Worm (Caenorhabditis elegans): ENCODE data around the gene twk-32.

twk-32 gene

ce11 chrV:13850170-13850569 is 53.7 kb downstream of the twk-32 start, which contains the start of gene hpx-2:
Gene hpx-2, plus strand, starts transcription at chrV:13850470.
- no peak for TF ChIP-seq ets-4 (tag; optimal IDR thresholded peaks at IDR 0.05)
- no peak for TF ChIP-seq ceh-19 (GFP tag; optimal IDR thresholded peaks at IDR 0.05)
- no peak for TF ChIP-seq K02D7.2 (tag; optimal IDR thresholded peaks at IDR 0.05)
- TF ChIP-seq hlh-15 (tag; optimal IDR thresholded peaks at IDR 0.05) = no peak
- no peak for TF ChIP-seq pag-3 (tag; optimal IDR thresholded peaks at IDR 0.05; ENCODE audit: borderline replicate concordance)
- no peak for TF ChIP-seq madf-2 (tag; optimal IDR thresholded peaks at IDR 0.05)
- TF ChIP-seq nfya-1 (tag; optimal IDR thresholded peaks at IDR 0.05) = no peak
- TF ChIP-seq sox-4 (tag; optimal IDR thresholded peaks at IDR 0.05) = no peak
- TF ChIP-seq K09A11.1 (tag; optimal IDR thresholded peaks at IDR 0.05; ENCODE audit: insufficient read depth) = no peak
- TF ChIP-seq pros-1 (tag; optimal IDR thresholded peaks at IDR 0.05) = no peak
- no peak for TF ChIP-seq npax-4 (tag; optimal IDR thresholded peaks at IDR 0.05)
- TF ChIP-seq C08G9.2 (tag; optimal IDR thresholded peaks at IDR 0.05) = no peak
- no peak for TF ChIP-seq unc-86 (tag; optimal IDR thresholded peaks at IDR 0.05)
- TF ChIP-seq odd-2 (tag; optimal IDR thresholded peaks at IDR 0.05) = no peak
- no peak for TF ChIP-seq unc-3 (GFP tag; conservative IDR thresholded peaks at IDR 0.05)
- no peak for TF ChIP-seq unc-3 (tag; optimal IDR thresholded peaks at IDR 0.05)
- TF ChIP-seq pat-9 (tag; optimal IDR thresholded peaks at IDR 0.05) = no peak
- no peak for TF ChIP-seq ceh-14 (tag; optimal IDR thresholded peaks at IDR 0.05)

Data from whole organism, late embryonic.